Worm (Caenorhabditis elegans) whole organism, L2 larva: Measurements from ENCODE around the gene T01H10.11.

Source experiments
- ZK546.5 ChIP-seq: sonication (generic microtip); optimal IDR thresholded peaks from 2 replicates; lab custom pipeline; 2017; ENCODE audit warnings: missing biosample characterization, missing genetic modification characterization
- dmd-4 ChIP-seq: sonication (generic microtip); optimal IDR thresholded peaks from 2 replicates; lab custom pipeline; 2017; ENCODE audit warnings: missing biosample characterization, missing genetic modification characterization
- lsy-2 ChIP-seq, 2 experiments: fragments of 150-350 bp in 1 of 2; sonication (generic microtip) in 1 of 2; optimal IDR thresholded peaks; 2 replicates each; lab custom pipeline; 2014 to 2017; ENCODE audit warnings: missing biosample characterization in 2 of 2, missing genetic modification characterization in 2 of 2
- snpc-4 ChIP-seq: fragments of 150-350 bp; optimal IDR thresholded peaks from 2 replicates; lab custom pipeline; 2014; ENCODE audit warnings: missing biosample characterization, missing genetic modification characterization
- zag-1 ChIP-seq: fragments of 150-350 bp; optimal IDR thresholded peaks from 2 replicates; lab custom pipeline; 2014; ENCODE audit warnings: missing biosample characterization, missing genetic modification characterization

DNA sequence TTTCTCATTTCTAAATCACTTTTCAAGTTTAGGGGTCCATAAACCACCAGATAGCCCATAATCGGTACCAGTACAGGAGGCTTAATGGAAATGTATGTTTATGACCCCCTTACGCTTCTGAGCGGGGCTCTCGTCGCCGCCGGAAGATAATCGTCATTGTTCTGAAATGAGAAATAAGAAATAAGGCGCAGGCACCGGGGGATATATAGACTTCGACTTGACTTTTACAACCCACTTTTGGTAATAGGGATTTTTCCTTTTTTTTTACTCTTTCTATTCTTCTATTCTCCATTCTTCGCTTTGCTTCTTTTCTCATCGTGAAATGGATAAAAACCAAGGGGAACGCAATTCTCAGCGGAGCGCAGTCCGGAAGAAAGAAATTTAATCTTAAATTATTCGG, 28.1 kb upstream of the T01H10.11 start:
- TF ChIP-seq zag-1 (no peak), ZK546.5 (tag; lab: Kevin White, UChicago) (no peak), lsy-2 (tag; optimal IDR thresholded peaks at IDR 0.05; lab: Kevin White, UChicago) (no peak), snpc-4 (tag; lab: Kevin White, UChicago) (no peak), dmd-4 (tag; lab: Kevin White, UChicago) (no peak)
